Worm (Caenorhabditis elegans): Measurements from ENCODE around the gene dnj-10.

dnj-10 gene

ce11 chrIII:8622435-8622834 lies 8.5 kb upstream of the dnj-10 start, which contains the start of gene ceh-16:
Gene ceh-16 (plus strand): TSS chrIII:8622735.
- TF ChIP-seq med-1 (GFP tag; optimal IDR thresholded peaks at IDR 0.05; ENCODE audit: insufficient read depth) (no peak), ref-1 (GFP tag; conservative IDR thresholded peaks at IDR 0.05) (no peak), ztf-23 (GFP tag; IDR thresholded peaks at IDR 0.05) (no peak), cog-1 (tag; optimal IDR thresholded peaks at IDR 0.05) (no peak), tab-1 (GFP tag; IDR thresholded peaks at IDR 0.05) (no peak), klf-2 (GFP tag; conservative IDR thresholded peaks at IDR 0.05) (no peak), ztf-29 (GFP tag; IDR thresholded peaks at IDR 0.05) (no peak), flt-1 (GFP tag; IDR thresholded peaks at IDR 0.05) (no peak), T22C8.4 (GFP tag; IDR thresholded peaks at IDR 0.05) (no peak)

ce11 chrIII:8625125-8625524 lies 5.8 kb upstream of the dnj-10 start:
- TF ChIP-seq ztf-23 (GFP tag; IDR thresholded peaks at IDR 0.05) (no peak), ztf-29 (GFP tag; IDR thresholded peaks at IDR 0.05) (no peak), med-1 (GFP tag; optimal IDR thresholded peaks at IDR 0.05; ENCODE audit: insufficient read depth) (no peak), T22C8.4 (GFP tag; IDR thresholded peaks at IDR 0.05) (no peak), klf-2 (GFP tag; conservative IDR thresholded peaks at IDR 0.05) (no peak), flt-1 (GFP tag; IDR thresholded peaks at IDR 0.05) (no peak), tab-1 (GFP tag; IDR thresholded peaks at IDR 0.05) (no peak), cog-1 (tag; optimal IDR thresholded peaks at IDR 0.05) (no peak), ref-1 (GFP tag; conservative IDR thresholded peaks at IDR 0.05) (no peak)

- TF ChIP-seq flt-1 (GFP tag; IDR thresholded peaks at IDR 0.05), result no peak
- no peak for TF ChIP-seq cog-1 (tag; optimal IDR thresholded peaks at IDR 0.05)
- TF ChIP-seq ztf-23 (GFP tag; IDR thresholded peaks at IDR 0.05), result no peak
- no peak for TF ChIP-seq med-1 (GFP tag; optimal IDR thresholded peaks at IDR 0.05; ENCODE audit: insufficient read depth)
- TF ChIP-seq klf-2 (GFP tag; conservative IDR thresholded peaks at IDR 0.05), result no peak
- no peak for TF ChIP-seq T22C8.4 (GFP tag; IDR thresholded peaks at IDR 0.05)
- TF ChIP-seq ztf-29 (GFP tag; IDR thresholded peaks at IDR 0.05), result no peak
- no peak for TF ChIP-seq tab-1 (GFP tag; IDR thresholded peaks at IDR 0.05)
- TF ChIP-seq ref-1 (GFP tag; conservative IDR thresholded peaks at IDR 0.05), result no peak
These were observed 2.5 kb upstream of the dnj-10 start, which contains the start of the genes polk-1 and gpr-1 for ce11 chrIII:8628405-8628982. Gene polk-1 (minus strand): TSS chrIII:8628590. Gene gpr-1 (plus strand): TSS chrIII:8628932.

DNA sequence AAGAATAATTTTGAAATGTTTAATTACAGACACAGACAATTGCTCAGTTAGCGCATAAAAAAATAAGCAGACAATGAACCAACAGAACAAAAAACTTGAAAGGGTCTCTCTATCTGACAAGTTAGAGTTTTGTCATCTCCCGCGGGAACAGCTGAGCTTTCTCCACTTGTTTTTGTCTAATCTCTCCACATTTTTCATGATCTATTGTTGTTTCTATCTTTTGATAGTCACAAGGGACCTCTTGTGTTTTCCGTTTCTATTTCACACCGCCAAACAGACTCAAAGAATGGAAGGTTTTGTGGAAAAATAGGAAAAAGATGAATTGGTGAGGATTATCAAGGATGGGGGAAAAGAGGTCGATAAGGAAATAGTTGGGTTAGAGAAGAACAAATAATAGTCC lies 5.8 kb downstream of the dnj-10 start:
- TF ChIP-seq ztf-23 (GFP tag; IDR thresholded peaks at IDR 0.05) (no peak), ztf-29 (GFP tag; IDR thresholded peaks at IDR 0.05) (no peak), klf-2 (GFP tag; conservative IDR thresholded peaks at IDR 0.05) (no peak), med-1 (GFP tag; optimal IDR thresholded peaks at IDR 0.05; ENCODE audit: insufficient read depth) (no peak), flt-1 (GFP tag; IDR thresholded peaks at IDR 0.05) (no peak), cog-1 (tag; optimal IDR thresholded peaks at IDR 0.05) (no peak), tab-1 (GFP tag; IDR thresholded peaks at IDR 0.05) (no peak), T22C8.4 (GFP tag; IDR thresholded peaks at IDR 0.05) (no peak), ref-1 (GFP tag; conservative IDR thresholded peaks at IDR 0.05) (no peak)

DNA sequence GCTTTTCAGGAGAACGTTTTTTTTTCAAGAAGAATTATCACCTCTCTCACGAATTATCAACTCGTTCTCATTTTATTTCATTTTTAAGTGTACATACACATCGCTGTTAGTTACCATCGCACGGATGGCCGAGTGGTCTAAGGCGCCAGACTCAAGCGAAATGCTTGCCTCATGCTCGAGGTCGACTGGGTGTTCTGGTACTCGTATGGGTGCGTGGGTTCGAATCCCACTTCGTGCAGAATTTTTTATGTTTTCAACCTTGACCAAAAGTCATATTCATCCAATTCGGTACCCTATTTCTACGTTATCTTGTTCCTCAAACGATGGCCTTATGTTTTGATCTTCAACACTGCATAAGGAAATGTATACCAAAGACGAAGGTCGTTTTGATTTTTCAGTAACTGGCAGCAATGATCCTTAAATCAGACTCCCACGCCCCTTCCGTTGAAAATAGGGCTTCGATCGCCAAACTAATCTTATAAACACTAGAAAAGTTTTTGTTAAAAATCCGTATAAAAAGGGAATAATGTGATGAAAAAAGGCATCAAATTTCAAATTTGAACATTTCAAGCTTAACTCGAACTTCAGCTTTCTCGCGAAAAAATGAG lies 8.3 kb downstream of the dnj-10 start, which contains the start of gene fip-1:
fip-1 (plus strand) TSS at position 558 of the 608 bp plus-strand sequence.
- TF ChIP-seq ztf-29 (GFP tag; IDR thresholded peaks at IDR 0.05) (no peak), T22C8.4 (GFP tag; IDR thresholded peaks at IDR 0.05) (no peak), cog-1 (tag; optimal IDR thresholded peaks at IDR 0.05) (no peak), klf-2 (GFP tag; conservative IDR thresholded peaks at IDR 0.05) (no peak), flt-1 (GFP tag; IDR thresholded peaks at IDR 0.05) (no peak), ref-1 (GFP tag; conservative IDR thresholded peaks at IDR 0.05) (no peak), ztf-23 (GFP tag; IDR thresholded peaks at IDR 0.05) (no peak), med-1 (GFP tag; optimal IDR thresholded peaks at IDR 0.05; ENCODE audit: insufficient read depth) (no peak), tab-1 (GFP tag; IDR thresholded peaks at IDR 0.05) (no peak)

DNA sequence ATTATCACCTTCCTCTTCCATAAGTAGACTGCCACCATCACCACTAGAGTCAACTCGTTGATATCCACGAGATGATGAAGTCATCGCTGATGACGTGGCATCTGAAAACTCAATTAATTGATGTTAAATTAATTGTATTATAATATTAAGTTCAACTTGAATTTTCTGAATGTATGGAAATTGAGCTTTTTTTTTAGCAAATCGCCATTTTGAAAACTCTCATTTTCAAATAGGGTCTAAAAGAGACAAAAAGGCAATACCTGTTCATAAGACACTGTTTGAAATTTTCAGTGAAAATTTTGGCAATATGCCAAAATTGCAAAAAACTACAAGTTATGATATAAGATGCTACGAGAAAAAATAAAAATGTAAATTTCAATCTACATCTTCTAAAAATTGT lies 12.7 kb downstream of the dnj-10 start, which contains the start of gene twk-7:
twk-7 (minus strand) TSS at position 101 of the 400 bp plus-strand sequence.
- TF ChIP-seq tab-1 (GFP tag; IDR thresholded peaks at IDR 0.05), result no peak
- TF ChIP-seq flt-1 (GFP tag; IDR thresholded peaks at IDR 0.05), result no peak
- TF ChIP-seq T22C8.4 (GFP tag; IDR thresholded peaks at IDR 0.05), result no peak
- TF ChIP-seq ref-1 (GFP tag; conservative IDR thresholded peaks at IDR 0.05), result no peak
- no peak for TF ChIP-seq ztf-29 (GFP tag; IDR thresholded peaks at IDR 0.05)
- TF ChIP-seq ztf-23 (GFP tag; IDR thresholded peaks at IDR 0.05), result no peak
- no peak for TF ChIP-seq klf-2 (GFP tag; conservative IDR thresholded peaks at IDR 0.05)
- no peak for TF ChIP-seq med-1 (GFP tag; optimal IDR thresholded peaks at IDR 0.05; ENCODE audit: insufficient read depth)

ce11 chrIII:8646021-8646420 lies 15.1 kb downstream of the dnj-10 start:
- no peak for TF ChIP-seq ztf-23 (GFP tag; IDR thresholded peaks at IDR 0.05)

- TF ChIP-seq cog-1 (tag; optimal IDR thresholded peaks at IDR 0.05) (no peak), klf-2 (GFP tag; conservative IDR thresholded peaks at IDR 0.05) (no peak)
These were observed 17.6 kb downstream of the dnj-10 start, which contains the start of gene F22B7.3 for ce11 chrIII:8648589-8648988. Gene F22B7.3 (plus strand): TSS chrIII:8648889.

DNA sequence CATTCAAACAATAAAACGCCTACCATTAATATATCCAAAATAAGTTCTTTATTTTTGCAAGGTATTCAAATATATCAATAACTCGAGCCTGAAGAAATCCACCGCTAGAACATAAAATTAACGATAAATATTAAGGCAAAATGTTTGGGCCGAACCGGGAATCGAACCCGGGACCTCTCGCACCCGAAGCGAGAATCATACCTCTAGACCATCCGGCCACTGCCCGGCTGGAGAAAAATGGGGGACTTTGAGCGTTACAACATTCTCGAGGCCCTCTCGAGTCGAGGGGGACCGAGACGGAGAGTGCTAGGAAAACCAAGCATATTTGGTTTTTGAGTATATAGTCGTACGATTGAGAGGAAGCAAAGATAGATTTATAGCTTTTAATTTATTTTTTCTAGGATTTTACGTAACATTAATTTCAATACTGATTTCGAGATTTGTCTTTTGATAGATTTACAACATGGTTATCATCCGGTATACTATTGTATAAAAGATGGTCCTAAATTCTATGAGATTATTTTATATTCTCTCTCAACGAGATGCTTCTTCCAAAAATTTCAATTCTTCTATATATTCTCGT lies 19.4 kb downstream of the dnj-10 start, which contains the start of gene flp-23:
flp-23 (plus strand) TSS at position 533 of the 583 bp plus-strand sequence.
- TF ChIP-seq ztf-23 (GFP tag; IDR thresholded peaks at IDR 0.05) (peak; percentile 87), flt-1 (GFP tag; IDR thresholded peaks at IDR 0.05) (peak; percentile 91), tab-1 (GFP tag; IDR thresholded peaks at IDR 0.05) (peak; percentile 93), med-1 (GFP tag; optimal IDR thresholded peaks at IDR 0.05; ENCODE audit: insufficient read depth) (peak; percentile 51), klf-2 (GFP tag; conservative IDR thresholded peaks at IDR 0.05) (peak; percentile 77), T22C8.4 (GFP tag; IDR thresholded peaks at IDR 0.05) (peak; percentile 74), cog-1 (tag; optimal IDR thresholded peaks at IDR 0.05) (peak; percentile 80), ref-1 (GFP tag; conservative IDR thresholded peaks at IDR 0.05) (peak; percentile 80), ztf-29 (GFP tag; IDR thresholded peaks at IDR 0.05) (peak; percentile 74)
